Fruit fly (Drosophila melanogaster): ENCODE results near the gene PGRP-SA.

PGRP-SA gene

dm6 chrX:11576540-11576939, 15.1 kb downstream of the PGRP-SA start, which contains the start of gene CG11695 (continued):
- TF ChIP-seq row (GFP tag; IDR thresholded peaks at IDR 0.05) (peak; percentile 93), ttk (GFP tag; IDR thresholded peaks at IDR 0.05) (0 out of 2 replicates have a peak, but pooled peaks have one; percentile 24), CG14710 (tag; optimal IDR thresholded peaks at IDR 0.05) (peak; percentile 73), pho (GFP tag; optimal IDR thresholded peaks at IDR 0.05) (peak; percentile 35), CG7786 (GFP tag; optimal IDR thresholded peaks at IDR 0.05) (no peak), nom (GFP tag; optimal IDR thresholded peaks at IDR 0.05) (peak; percentile 67), CG30020 (tag; optimal IDR thresholded peaks at IDR 0.05) (peak; percentile 52), CG8388 (GFP tag; optimal IDR thresholded peaks at IDR 0.05) (peak; percentile 42), lbe (GFP tag; optimal IDR thresholded peaks at IDR 0.05) (peak; percentile 46), Hsf (GFP tag; optimal IDR thresholded peaks at IDR 0.05) (peak; percentile 67), tin (GFP tag; optimal IDR thresholded peaks at IDR 0.05) (peak; percentile 50), Hmr (GFP tag; optimal IDR thresholded peaks at IDR 0.05) (peak; percentile 62), croc (GFP tag; conservative IDR thresholded peaks at IDR 0.05) (no peak), pan (optimal IDR thresholded peaks at IDR 0.05) (no peak), pan (GFP tag; optimal IDR thresholded peaks at IDR 0.05 in 1 of 2, IDR thresholded peaks at IDR 0.05 in 1 of 2) (peak in 1 of 2 experiments; percentile 45), pita (GFP tag; optimal IDR thresholded peaks at IDR 0.05) (no peak), kni (GFP tag; optimal IDR thresholded peaks at IDR 0.05) (no peak), ind (GFP tag; optimal IDR thresholded peaks at IDR 0.05) (peak; percentile 68), danr (GFP tag; IDR thresholded peaks at IDR 0.05) (0 out of 2 replicates have a peak, but pooled peaks have one; percentile 13), CkIIα-i1 (GFP tag; IDR thresholded peaks at IDR 0.05) (no peak), CG7271 (tag; optimal IDR thresholded peaks at IDR 0.05) (no peak), CG8478 (optimal IDR thresholded peaks at IDR 0.05) (no peak), gsb (GFP tag; IDR thresholded peaks at IDR 0.05) (no peak), pum (GFP tag; optimal IDR thresholded peaks at IDR 0.05) (peak; percentile 40), mam (GFP tag; optimal IDR thresholded peaks at IDR 0.05) (peak; percentile 61), ash1 (GFP tag; optimal IDR thresholded peaks at IDR 0.05) (no peak), CG14965 (GFP tag; optimal IDR thresholded peaks at IDR 0.05; ENCODE audit: borderline replicate concordance) (no peak), NK7.1 (GFP tag; optimal IDR thresholded peaks at IDR 0.05) (no peak), z (GFP tag; IDR thresholded peaks at IDR 0.05) (no peak), CG2202 (tag; optimal IDR thresholded peaks at IDR 0.05) (no peak), CG7963 (GFP tag; IDR thresholded peaks at IDR 0.05; ENCODE audit: partially characterized antibody) (no peak), esg (GFP tag; conservative IDR thresholded peaks at IDR 0.05) (peak; percentile 47; the same call in 1 of the 2 replicates), CG16863 (GFP tag; optimal IDR thresholded peaks at IDR 0.05) (peak; percentile 28), CG10959 (GFP tag; IDR thresholded peaks at IDR 0.05) (no peak), toy (GFP tag; IDR thresholded peaks at IDR 0.05) (no peak), CG12104 (GFP tag; optimal IDR thresholded peaks at IDR 0.05) (peak; percentile 16), psq (GFP tag; optimal IDR thresholded peaks at IDR 0.05) (no peak), sd (tag; optimal IDR thresholded peaks at IDR 0.05) (peak; percentile 46), CG9876 (GFP tag; optimal IDR thresholded peaks at IDR 0.05) (peak; percentile 0), CG17829 (tag; optimal IDR thresholded peaks at IDR 0.05) (peak; percentile 68), vnd (GFP tag; IDR thresholded peaks at IDR 0.05; ENCODE audit: partially characterized antibody) (no peak), lola (GFP tag; optimal IDR thresholded peaks at IDR 0.05) (peak in 1 of 3 experiments; percentile 58), CG12769 (tag; optimal IDR thresholded peaks at IDR 0.05) (no peak), org-1 (GFP tag; optimal IDR thresholded peaks at IDR 0.05) (no peak), cwo (GFP tag; optimal IDR thresholded peaks at IDR 0.05) (peak; percentile 19), CG18764 (GFP tag; optimal IDR thresholded peaks at IDR 0.05) (peak; percentile 22), pb (GFP tag; optimal IDR thresholded peaks at IDR 0.05) (no peak), Myb (GFP tag; optimal IDR thresholded peaks at IDR 0.05) (peak; percentile 16), CG1792 (GFP tag; optimal IDR thresholded peaks at IDR 0.05) (no peak), Stat92E (GFP tag; optimal IDR thresholded peaks at IDR 0.05) (no peak), CG12236 (GFP tag; optimal IDR thresholded peaks at IDR 0.05) (no peak)
